Fruit fly (Drosophila melanogaster) whole organism, embryonic: ENCODE measurements around the gene Nxf3.

Experiments
- BEAF-32 ChIP-seq: fragments of 200-800 bp; sonication (Bioruptor generic); optimal IDR thresholded peaks from 3 replicates; lab custom pipeline; 2017; ENCODE audit warnings: missing biosample characterization, missing genetic modification characterization, mild to moderate bottlenecking, moderate library complexity, missing genetic modification reagents
- CG10209 ChIP-seq: fragments of 200-800 bp; sonication (Bioruptor generic); optimal IDR thresholded peaks from 3 replicates; lab custom pipeline; 2017; ENCODE audit warnings: missing biosample characterization, mild to moderate bottlenecking, missing genetic modification characterization, missing genetic modification reagents
- CG10959 ChIP-seq: fragments of 200-800 bp; sonication (Bioruptor generic); IDR thresholded peaks from 2 replicates; pipeline ENCODE4 v1.3.6; 2022; ENCODE audit warnings: missing biosample characterization, missing genetic modification characterization
- CG12071 ChIP-seq: fragments of 200-800 bp; sonication (Bioruptor generic); optimal IDR thresholded peaks from 3 replicates; lab custom pipeline; 2018; ENCODE audit warnings: missing biosample characterization, mild to moderate bottlenecking, missing genetic modification characterization
- CG12104 ChIP-seq: fragments of 200-800 bp; sonication (Bioruptor generic); optimal IDR thresholded peaks from 3 replicates; lab custom pipeline; 2016; ENCODE audit warnings: missing biosample characterization, missing genetic modification characterization
- CG13287 ChIP-seq: fragments of 200-800 bp; sonication (Bioruptor generic); IDR thresholded peaks from 2 replicates; pipeline ENCODE4 v1.3.6; 2022; ENCODE audit warnings: missing biosample characterization, missing genetic modification characterization; ENCODE audit not compliant: partially characterized antibody
- CG14441 ChIP-seq: fragments of 200-800 bp; sonication (Bioruptor generic); IDR thresholded peaks from 2 replicates; pipeline ENCODE4 v1.3.6; 2022; ENCODE audit warnings: missing biosample characterization, missing genetic modification characterization
- CG15269 ChIP-seq: fragments of 200-800 bp; sonication (Bioruptor generic); optimal IDR thresholded peaks from 2 replicates; lab custom pipeline; 2018; ENCODE audit warnings: missing biosample characterization, mild to moderate bottlenecking, missing genetic modification characterization, moderate library complexity
- CG1603 ChIP-seq: fragments of 200-800 bp; sonication (Bioruptor generic); optimal IDR thresholded peaks from 2 replicates; lab custom pipeline; 2019; ENCODE audit warnings: missing biosample characterization, mild to moderate bottlenecking, missing genetic modification characterization, moderate library complexity
- CG1792 ChIP-seq: fragments of 200-800 bp; sonication (Bioruptor generic); optimal IDR thresholded peaks from 2 replicates; lab custom pipeline; 2016; ENCODE audit warnings: missing biosample characterization, missing genetic modification characterization
- CG2129 ChIP-seq: fragments of 200-800 bp; sonication (Bioruptor generic); IDR thresholded peaks from 2 replicates; pipeline ENCODE4 v1.3.6; 2022; ENCODE audit warnings: missing biosample characterization, missing genetic modification characterization; ENCODE audit not compliant: partially characterized antibody
- CG2875 ChIP-seq: fragments of 200-800 bp; sonication (Bioruptor generic); optimal IDR thresholded peaks from 2 replicates; lab custom pipeline; 2017; ENCODE audit warnings: missing biosample characterization, mild to moderate bottlenecking, missing genetic modification characterization, missing genetic modification reagents
- CG33213 ChIP-seq: fragments of 200-800 bp; sonication (Bioruptor generic); optimal IDR thresholded peaks from 3 replicates; lab custom pipeline; 2016; ENCODE audit warnings: missing biosample characterization, missing genetic modification characterization
- CG34376 ChIP-seq: fragments of 200-800 bp; sonication (Bioruptor generic); optimal IDR thresholded peaks from 2 replicates; lab custom pipeline; 2018; ENCODE audit warnings: missing biosample characterization, mild to moderate bottlenecking, missing genetic modification characterization
- CG3838 ChIP-seq: fragments of 200-800 bp; sonication (Bioruptor generic); optimal IDR thresholded peaks from 3 replicates; lab custom pipeline; 2016; ENCODE audit warnings: missing biosample characterization, missing genetic modification characterization
- CG3995 ChIP-seq: fragments of 200-800 bp; sonication (Bioruptor generic); optimal IDR thresholded peaks from 3 replicates; lab custom pipeline; 2016; ENCODE audit warnings: missing biosample characterization, missing genetic modification characterization
- CG4617 ChIP-seq: fragments of 200-800 bp; sonication (Bioruptor generic); optimal IDR thresholded peaks from 3 replicates; lab custom pipeline; 2016; ENCODE audit warnings: missing biosample characterization, missing genetic modification characterization, borderline replicate concordance
- CG7357 ChIP-seq: fragments of 200-800 bp; sonication (Bioruptor generic); IDR thresholded peaks from 3 replicates; pipeline ENCODE4 v1.3.6; 2022; ENCODE audit warnings: missing biosample characterization, missing genetic modification characterization
- CG8765 ChIP-seq: fragments of 200-800 bp; sonication (Bioruptor generic); IDR thresholded peaks from 2 replicates; pipeline ENCODE4 v1.3.6; 2022; ENCODE audit warnings: missing biosample characterization, missing genetic modification characterization
- CG9437 ChIP-seq: fragments of 200-800 bp; sonication (Bioruptor generic); optimal IDR thresholded peaks from 2 replicates; lab custom pipeline; 2018; ENCODE audit warnings: missing biosample characterization, mild to moderate bottlenecking, missing genetic modification characterization
- Dip2 ChIP-seq: fragments of 200-800 bp; sonication (Bioruptor generic); IDR thresholded peaks from 2 replicates; pipeline ENCODE4 v1.3.6; 2022; ENCODE audit warnings: missing biosample characterization, missing genetic modification characterization
- Doc2 ChIP-seq: fragments of 200-800 bp; sonication (Bioruptor generic); IDR thresholded peaks from 2 replicates; pipeline ENCODE4 v1.3.6; 2022; ENCODE audit warnings: missing biosample characterization, missing genetic modification characterization
- E2f2 ChIP-seq: fragments of 200-800 bp; sonication (Bioruptor generic); IDR thresholded peaks from 2 replicates; pipeline ENCODE4 v1.3.6; 2022; ENCODE audit warnings: missing biosample characterization, missing genetic modification characterization
- Ets65A ChIP-seq: fragments of 200-800 bp; sonication (Bioruptor generic); peaks from one replicate; lab custom pipeline; 2016; ENCODE audit warnings: missing biosample characterization, missing genetic modification characterization
- Hand ChIP-seq: fragments of 200-800 bp; sonication (Bioruptor generic); optimal IDR thresholded peaks from 2 replicates; lab custom pipeline; 2017; ENCODE audit warnings: mild to moderate bottlenecking, missing biosample characterization, missing genetic modification reagents, missing genetic modification characterization
- HmgD ChIP-seq: fragments of 200-800 bp; sonication (Bioruptor generic); optimal IDR thresholded peaks from 3 replicates; lab custom pipeline; 2016; ENCODE audit warnings: missing biosample characterization, missing genetic modification characterization
- Jarid2 ChIP-seq: fragments of 200-800 bp; sonication (Bioruptor generic); optimal IDR thresholded peaks from 3 replicates; lab custom pipeline; 2017; ENCODE audit warnings: mild to moderate bottlenecking, missing biosample characterization, missing genetic modification reagents, missing genetic modification characterization
- NK7.1 ChIP-seq: fragments of 200-800 bp; sonication (Bioruptor generic); optimal IDR thresholded peaks from 3 replicates; lab custom pipeline; 2016; ENCODE audit warnings: missing biosample characterization, missing genetic modification characterization
- Side ChIP-seq: fragments of 200-800 bp; sonication (Bioruptor generic); optimal IDR thresholded peaks from 2 replicates; lab custom pipeline; 2016; ENCODE audit warnings: missing biosample characterization, missing genetic modification characterization
- Ssrp ChIP-seq: fragments of 200-800 bp; sonication (Bioruptor generic); optimal IDR thresholded peaks from 2 replicates; lab custom pipeline; 2018; ENCODE audit warnings: missing biosample characterization, mild to moderate bottlenecking, missing genetic modification characterization, moderate library complexity
- Xrp1 ChIP-seq: fragments of 200-800 bp; sonication (Bioruptor generic); IDR thresholded peaks from 2 replicates; pipeline ENCODE4 v1.3.6; 2022; ENCODE audit warnings: missing biosample characterization, missing genetic modification characterization
- ap ChIP-seq: fragments of 200-800 bp; sonication (Bioruptor generic); IDR thresholded peaks from 2 replicates; pipeline ENCODE4 v1.3.6; 2022; ENCODE audit warnings: missing biosample characterization, missing genetic modification characterization
- bcd ChIP-seq: fragments of 200-800 bp; sonication (Bioruptor generic); optimal IDR thresholded peaks from 2 replicates; lab custom pipeline; 2017; ENCODE audit warnings: missing biosample characterization, mild to moderate bottlenecking, missing genetic modification characterization
- cad ChIP-seq: fragments of >200 bp; optimal IDR thresholded peaks from 2 replicates; lab custom pipeline; 2017; ENCODE audit warnings: missing biosample characterization, missing genetic modification characterization
- croc ChIP-seq: fragments of 200-800 bp; sonication (Bioruptor generic); conservative IDR thresholded peaks from 3 replicates; pipeline ENCODE4 v1.3.6; 2022; ENCODE audit warnings: missing biosample characterization, missing genetic modification characterization
- en ChIP-seq: fragments of 200-800 bp; sonication (Bioruptor generic); optimal IDR thresholded peaks from 2 replicates; lab custom pipeline; 2016; ENCODE audit warnings: missing biosample characterization, missing genetic modification characterization
- fu2 ChIP-seq: fragments of 200-800 bp; sonication (Bioruptor generic); optimal IDR thresholded peaks from 2 replicates; lab custom pipeline; 2016; ENCODE audit warnings: missing biosample characterization, missing genetic modification characterization
- h ChIP-seq: fragments of >200 bp; optimal IDR thresholded peaks from 2 replicates; lab custom pipeline; 2017
- her ChIP-seq: fragments of 200-800 bp; sonication (Bioruptor generic); optimal IDR thresholded peaks from 2 replicates; lab custom pipeline; 2016; ENCODE audit warnings: missing biosample characterization, missing genetic modification characterization
- klu ChIP-seq: fragments of 200-800 bp; sonication (Bioruptor generic); IDR thresholded peaks from 2 replicates; pipeline ENCODE4 v1.3.6; 2022; ENCODE audit warnings: missing biosample characterization, missing genetic modification characterization
- lbe ChIP-seq: fragments of 200-800 bp; sonication (Bioruptor generic); optimal IDR thresholded peaks from 2 replicates; lab custom pipeline; 2016; ENCODE audit warnings: missing biosample characterization, mild to moderate bottlenecking, missing genetic modification characterization
- onecut ChIP-seq: fragments of 200-800 bp; sonication (Bioruptor generic); IDR thresholded peaks from 2 replicates; pipeline ENCODE4 v1.3.6; 2022; ENCODE audit warnings: missing biosample characterization, missing genetic modification characterization
- org-1 ChIP-seq: fragments of 200-800 bp; sonication (Bioruptor generic); optimal IDR thresholded peaks from 2 replicates; lab custom pipeline; 2017; ENCODE audit warnings: missing biosample characterization, missing genetic modification characterization
- pan ChIP-seq, 4 experiments: fragments of >200 bp in 3 of 4; fragments of 200-800 bp in 1 of 4; sonication (Bioruptor generic) in 1 of 4; optimal IDR thresholded peaks in 3 of 4; IDR thresholded peaks in 1 of 4; 2 replicates each; pipeline versions ENCODE4 v1.3.6 to Lab custom; 2017 to 2022; ENCODE audit warnings: missing biosample characterization in 2 of 4, missing genetic modification characterization in 2 of 4, mixed read lengths in 1 of 4
- pum ChIP-seq: fragments of 200-800 bp; sonication (Bioruptor generic); optimal IDR thresholded peaks from 2 replicates; lab custom pipeline; 2016; ENCODE audit warnings: missing biosample characterization, missing genetic modification characterization
- sna ChIP-seq: fragments of 200-800 bp; sonication (Bioruptor generic); IDR thresholded peaks from 2 replicates; pipeline ENCODE4 v1.3.6; 2022; ENCODE audit warnings: missing biosample characterization, missing genetic modification characterization; ENCODE audit not compliant: partially characterized antibody
- so ChIP-seq: fragments of 200-800 bp; sonication (Bioruptor generic); IDR thresholded peaks from 3 replicates; pipeline ENCODE4 v1.3.6; 2022; ENCODE audit warnings: missing biosample characterization, missing genetic modification characterization
- ssp ChIP-seq: fragments of 200-800 bp; sonication (Bioruptor generic); IDR thresholded peaks from 2 replicates; pipeline ENCODE4 v1.3.6; 2022; ENCODE audit warnings: missing biosample characterization, missing genetic modification characterization
- tup ChIP-seq: fragments of 200-800 bp; sonication (Bioruptor generic); optimal IDR thresholded peaks from 2 replicates; lab custom pipeline; 2016; ENCODE audit warnings: missing biosample characterization, mild to moderate bottlenecking, missing genetic modification characterization, moderate library complexity

Gene Nxf3

dm6 chr3L:13938470-13939150, 26.4 kb upstream of the Nxf3 start (continued):
- TF ChIP-seq BEAF-32 (GFP tag; lab: Kevin White, UChicago) (peak; percentile 25), ap (no peak), croc (GFP tag; lab: Robert Waterston, UW) (peak; percentile 72), pan (optimal IDR thresholded peaks at IDR 0.05; lab: Kevin White, UChicago) (no peak), pan (GFP tag; optimal IDR thresholded peaks at IDR 0.05 in 1 of 2, IDR thresholded peaks at IDR 0.05 in 1 of 2) (peak in 1 of 2 experiments; percentile 63), Dip2 (GFP tag; lab: Robert Waterston, UW) (no peak), NK7.1 (peak; percentile 87), Hand (GFP tag; lab: Kevin White, UChicago) (peak; percentile 87), Side (GFP tag; lab: Kevin White, UChicago) (peak; percentile 90), CG12071 (GFP tag; lab: Kevin White, UChicago) (peak; percentile 75), CG8765 (GFP tag; lab: Robert Waterston, UW) (0 out of 2 replicates have a peak, but pooled peaks have one; percentile 50), bcd (GFP tag; lab: Kevin White, UChicago) (peak; percentile 90), CG1603 (tag; lab: Kevin White, UChicago) (peak; percentile 29), klu (GFP tag; lab: Robert Waterston, UW) (peak; percentile 74; the same call in 1 of the 2 replicates), CG13287 (GFP tag; lab: Robert Waterston, UW) (no peak), h (lab: Kevin White, UChicago) (no peak), Xrp1 (GFP tag; lab: Robert Waterston, UW) (peak; percentile 75; the same call in 1 of the 2 replicates), Jarid2 (GFP tag; lab: Kevin White, UChicago) (no peak), HmgD (GFP tag; lab: Kevin White, UChicago) (peak; percentile 58), ssp (peak; percentile 60; the same call in 1 of the 2 replicates), CG3995 (GFP tag; lab: Kevin White, UChicago) (peak; percentile 73), CG9437 (GFP tag; lab: Kevin White, UChicago) (peak; percentile 92), sna (GFP tag; lab: Robert Waterston, UW) (no peak), her (GFP tag; lab: Kevin White, UChicago) (peak; percentile 82), fu2 (peak; percentile 91), CG15269 (tag; lab: Kevin White, UChicago) (peak; percentile 92), Ets65A (GFP tag; lab: Kevin White, UChicago) (peak; percentile 98), CG7357 (GFP tag; lab: Robert Waterston, UW) (peak; percentile 61; the same call in 2 of the 3 replicates), so (GFP tag; lab: Robert Waterston, UW) (no peak; the same call in 2 of the 3 replicates), onecut (GFP tag; lab: Robert Waterston, UW) (peak; percentile 39), en (peak; percentile 82), CG2875 (GFP tag; lab: Kevin White, UChicago) (peak; percentile 75), tup (GFP tag; lab: Kevin White, UChicago) (peak; percentile 54), lbe (GFP tag; lab: Kevin White, UChicago) (peak; percentile 68), pum (GFP tag; lab: Kevin White, UChicago) (peak; percentile 86), CG3838 (GFP tag; lab: Kevin White, UChicago) (peak; percentile 67), Doc2 (GFP tag; lab: Robert Waterston, UW) (no peak), CG33213 (GFP tag; lab: Kevin White, UChicago) (peak; percentile 75), CG12104 (GFP tag; lab: Kevin White, UChicago) (peak; percentile 91), E2f2 (GFP tag; lab: Robert Waterston, UW) (peak; percentile 47), CG10959 (GFP tag; lab: Robert Waterston, UW) (no peak), org-1 (peak; percentile 90), CG14441 (GFP tag; lab: Robert Waterston, UW) (peak; percentile 65), cad (GFP tag; lab: Kevin White, UChicago) (no peak), CG4617 (peak; percentile 63), Ssrp (peak; percentile 87), CG1792 (GFP tag; lab: Kevin White, UChicago) (peak; percentile 87), CG10209 (GFP tag; lab: Kevin White, UChicago) (peak; percentile 91), CG2129 (GFP tag; lab: Robert Waterston, UW) (no peak), CG34376 (peak; percentile 93)
